Fruit fly (Drosophila melanogaster) whole organism, embryonic: ENCODE results near the gene dsx.

ENCODE experiments used
- CG17359 ChIP-seq: fragments of 200-800 bp; sonication (Bioruptor generic); optimal IDR thresholded peaks from 3 replicates; lab custom pipeline; 2018; ENCODE audit warnings: missing biosample characterization, mild to moderate bottlenecking, missing genetic modification characterization, moderate library complexity
- emc ChIP-seq: fragments of 200-800 bp; sonication (Bioruptor generic); optimal IDR thresholded peaks from 2 replicates; lab custom pipeline; 2016; ENCODE audit warnings: missing biosample characterization, missing genetic modification characterization
- kay ChIP-seq: fragments of 200-800 bp; sonication (Bioruptor generic); optimal IDR thresholded peaks from 2 replicates; lab custom pipeline; 2016; ENCODE audit warnings: missing biosample characterization, missing genetic modification characterization

dm6 chr3R:7895457-7895856 lies 71.8 kb downstream of the dsx start:
- TF ChIP-seq kay (GFP tag; lab: Kevin White, UChicago) (no peak), emc (GFP tag; lab: Kevin White, UChicago) (no peak), CG17359 (tag; lab: Kevin White, UChicago) (no peak)
